Fruit fly (Drosophila melanogaster) whole organism, prepupa: ENCODE data around the gene CG13126.

Source experiments
- Blimp-1 ChIP-seq: fragments of 200-800 bp; sonication (Bioruptor generic); optimal IDR thresholded peaks from 3 replicates; lab custom pipeline; 2017; ENCODE audit warnings: missing biosample characterization, missing genetic modification characterization, mild to moderate bottlenecking, moderate library complexity, missing genetic modification reagents
- CG10631 ChIP-seq: fragments of 200-800 bp; sonication (Bioruptor generic); optimal IDR thresholded peaks from 2 replicates; lab custom pipeline; 2016; ENCODE audit warnings: missing biosample characterization, missing genetic modification characterization
- CG10669 ChIP-seq: fragments of 200-800 bp; sonication (Bioruptor generic); optimal IDR thresholded peaks from 3 replicates; lab custom pipeline; 2018; ENCODE audit warnings: missing biosample characterization, mild to moderate bottlenecking, missing genetic modification characterization, moderate library complexity
- CG11294 ChIP-seq: fragments of 200-800 bp; sonication (Bioruptor generic); IDR thresholded peaks from 2 replicates; pipeline ENCODE4 v1.3.6; 2022; ENCODE audit warnings: missing biosample characterization, missing genetic modification characterization
- CG11902 ChIP-seq: fragments of 200-800 bp; sonication (Bioruptor generic); optimal IDR thresholded peaks from 3 replicates; lab custom pipeline; 2016; ENCODE audit warnings: missing biosample characterization, missing genetic modification characterization
- CG15336 ChIP-seq: fragments of 200-800 bp; sonication (Bioruptor generic); IDR thresholded peaks from 2 replicates; pipeline ENCODE4 v1.3.6; 2022; ENCODE audit warnings: missing biosample characterization, missing genetic modification characterization
- CG1621 ChIP-seq: fragments of 200-800 bp; sonication (Bioruptor generic); optimal IDR thresholded peaks from 3 replicates; lab custom pipeline; 2018; ENCODE audit warnings: missing biosample characterization, mild to moderate bottlenecking, missing genetic modification characterization
- CG16779 ChIP-seq: fragments of 200-800 bp; sonication (Bioruptor generic); optimal IDR thresholded peaks from 3 replicates; lab custom pipeline; 2017; ENCODE audit warnings: missing biosample characterization, mild to moderate bottlenecking, missing genetic modification characterization
- CG3032 ChIP-seq: fragments of 200-800 bp; optimal IDR thresholded peaks from 2 replicates; lab custom pipeline; 2019; ENCODE audit warnings: missing biosample characterization, mild to moderate bottlenecking, missing genetic modification characterization, moderate library complexity
- CG31627 ChIP-seq: fragments of 200-800 bp; sonication (Bioruptor generic); optimal IDR thresholded peaks from 3 replicates; lab custom pipeline; 2016; ENCODE audit warnings: missing biosample characterization, missing genetic modification characterization
- CG34406 ChIP-seq: fragments of 200-800 bp; sonication (Bioruptor generic); optimal IDR thresholded peaks from 3 replicates; lab custom pipeline; 2016; ENCODE audit warnings: missing biosample characterization, missing genetic modification characterization
- CG3919 ChIP-seq: fragments of 200-800 bp; sonication (Bioruptor generic); optimal IDR thresholded peaks from 3 replicates; lab custom pipeline; 2016; ENCODE audit warnings: missing biosample characterization, missing genetic modification characterization
- CG4318 ChIP-seq: fragments of 200-800 bp; sonication (Bioruptor generic); optimal IDR thresholded peaks from 3 replicates; lab custom pipeline; 2017; ENCODE audit warnings: missing biosample characterization, mild to moderate bottlenecking, missing genetic modification characterization
- CG6163 ChIP-seq: fragments of 200-800 bp; sonication (Bioruptor generic); IDR thresholded peaks from 3 replicates; pipeline ENCODE4 v1.3.6; 2022; ENCODE audit warnings: missing biosample characterization, missing genetic modification characterization
- CG6276 ChIP-seq: fragments of 200-800 bp; sonication (Bioruptor generic); optimal IDR thresholded peaks from 2 replicates; lab custom pipeline; 2017; ENCODE audit warnings: missing biosample characterization, mild to moderate bottlenecking, missing genetic modification characterization
- CG6792 ChIP-seq: fragments of 200-800 bp; sonication (Bioruptor generic); optimal IDR thresholded peaks from 3 replicates; lab custom pipeline; 2016; ENCODE audit warnings: missing biosample characterization, missing genetic modification characterization
- CG6808 ChIP-seq: fragments of 200-800 bp; sonication (Bioruptor generic); optimal IDR thresholded peaks from 3 replicates; lab custom pipeline; 2017; ENCODE audit warnings: missing biosample characterization, missing genetic modification characterization, mild to moderate bottlenecking, moderate library complexity, missing genetic modification reagents
- CG7368 ChIP-seq: fragments of 200-800 bp; sonication (Bioruptor generic); optimal IDR thresholded peaks from 3 replicates; lab custom pipeline; 2016; ENCODE audit warnings: missing biosample characterization, missing genetic modification characterization
- CG8632 ChIP-seq: fragments of 200-800 bp; sonication (Bioruptor generic); optimal IDR thresholded peaks from 3 replicates; lab custom pipeline; 2016; ENCODE audit warnings: missing biosample characterization, missing genetic modification characterization
- CG9139 ChIP-seq: fragments of 200-800 bp; sonication (Bioruptor generic); optimal IDR thresholded peaks from 3 replicates; lab custom pipeline; 2017; ENCODE audit warnings: missing biosample characterization, mild to moderate bottlenecking, missing genetic modification characterization
- Eip75B ChIP-seq: fragments of 200-800 bp; sonication (Bioruptor generic); optimal IDR thresholded peaks from 3 replicates; lab custom pipeline; 2016; ENCODE audit warnings: missing biosample characterization, missing genetic modification characterization
- Eip78C ChIP-seq: fragments of 200-800 bp; sonication (Bioruptor generic); peaks from one replicate; lab custom pipeline; 2016; ENCODE audit warnings: missing biosample characterization, missing genetic modification characterization
- Eip93F ChIP-seq: fragments of 200-800 bp; sonication (Bioruptor generic); optimal IDR thresholded peaks from 2 replicates; lab custom pipeline; 2016; ENCODE audit warnings: missing biosample characterization, mild to moderate bottlenecking, missing genetic modification characterization
- Ets96B ChIP-seq: fragments of 200-800 bp; optimal IDR thresholded peaks from 2 replicates; lab custom pipeline; 2019; ENCODE audit warnings: missing biosample characterization, mild to moderate bottlenecking, missing genetic modification characterization, moderate library complexity
- Gug ChIP-seq: fragments of 200-800 bp; sonication (Bioruptor generic); IDR thresholded peaks from 2 replicates; pipeline ENCODE4 v1.3.6; 2022; ENCODE audit warnings: missing biosample characterization, missing genetic modification characterization
- Hr38 ChIP-seq: sonication (Bioruptor generic); optimal IDR thresholded peaks from 2 replicates; lab custom pipeline; 2016; ENCODE audit warnings: missing biosample characterization, missing genetic modification characterization
- Hr39 ChIP-seq: fragments of 200-800 bp; sonication (Bioruptor generic); optimal IDR thresholded peaks from 2 replicates; lab custom pipeline; 2016; ENCODE audit warnings: missing biosample characterization, missing genetic modification characterization
- Hr4 ChIP-seq: fragments of 200-800 bp; sonication (Bioruptor generic); optimal IDR thresholded peaks from 3 replicates; lab custom pipeline; 2016; ENCODE audit warnings: missing biosample characterization, missing genetic modification characterization
- Lpt ChIP-seq: fragments of 200-800 bp; sonication (Bioruptor generic); optimal IDR thresholded peaks from 3 replicates; lab custom pipeline; 2016; ENCODE audit warnings: missing biosample characterization, missing genetic modification characterization
- Met ChIP-seq: fragments of 200-800 bp; sonication (Bioruptor generic); optimal IDR thresholded peaks from 3 replicates; lab custom pipeline; 2016; ENCODE audit warnings: missing biosample characterization, missing genetic modification characterization
- OdsH ChIP-seq: fragments of 200-800 bp; sonication (Bioruptor generic); optimal IDR thresholded peaks from 3 replicates; lab custom pipeline; 2016; ENCODE audit warnings: missing biosample characterization, missing genetic modification characterization
- Smox ChIP-seq: fragments of 200-800 bp; sonication (Bioruptor generic); optimal IDR thresholded peaks from 3 replicates; lab custom pipeline; 2016; ENCODE audit warnings: missing biosample characterization, missing genetic modification characterization
- Sox14 ChIP-seq: fragments of 200-800 bp; sonication (Bioruptor generic); optimal IDR thresholded peaks from 3 replicates; lab custom pipeline; 2016; ENCODE audit warnings: missing biosample characterization, missing genetic modification characterization
- achi ChIP-seq: fragments of 200-800 bp; sonication (Bioruptor generic); optimal IDR thresholded peaks from 3 replicates; lab custom pipeline; 2016; ENCODE audit warnings: missing biosample characterization, missing genetic modification characterization
- acj6 ChIP-seq: fragments of 200-800 bp; sonication (Bioruptor generic); optimal IDR thresholded peaks from 3 replicates; lab custom pipeline; 2016; ENCODE audit warnings: missing biosample characterization, missing genetic modification characterization
- cyc ChIP-seq: fragments of 200-800 bp; sonication (Bioruptor generic); optimal IDR thresholded peaks from 3 replicates; lab custom pipeline; 2016; ENCODE audit warnings: missing biosample characterization, missing genetic modification characterization
- dac ChIP-seq: fragments of 200-800 bp; sonication (Bioruptor generic); optimal IDR thresholded peaks from 2 replicates; lab custom pipeline; 2017; ENCODE audit warnings: missing biosample characterization, mild to moderate bottlenecking, missing genetic modification characterization
- dsx ChIP-seq: fragments of 200-800 bp; optimal IDR thresholded peaks from 3 replicates; lab custom pipeline; 2019; ENCODE audit warnings: missing biosample characterization, mild to moderate bottlenecking, missing genetic modification characterization, moderate library complexity; ENCODE audit not compliant: poor library complexity, severe bottlenecking
- eg ChIP-seq: fragments of 200-800 bp; sonication (Bioruptor generic); IDR thresholded peaks from 3 replicates; pipeline ENCODE4 v1.3.6; 2022; ENCODE audit warnings: missing biosample characterization, missing genetic modification characterization
- esn ChIP-seq: fragments of 200-800 bp; sonication (Bioruptor generic); optimal IDR thresholded peaks from 2 replicates; lab custom pipeline; 2016; ENCODE audit warnings: missing biosample characterization, mild to moderate bottlenecking, missing genetic modification characterization, moderate library complexity
- fd85E ChIP-seq: fragments of 200-800 bp; sonication (Bioruptor generic); optimal IDR thresholded peaks from 3 replicates; lab custom pipeline; 2016; ENCODE audit warnings: missing biosample characterization, missing genetic modification characterization
- lz ChIP-seq: fragments of 200-800 bp; sonication (Bioruptor generic); optimal IDR thresholded peaks from 3 replicates; lab custom pipeline; 2016; ENCODE audit warnings: missing biosample characterization, missing genetic modification characterization
- pdm3 ChIP-seq: fragments of 200-800 bp; sonication (Bioruptor generic); optimal IDR thresholded peaks from 3 replicates; lab custom pipeline; 2016; ENCODE audit warnings: missing biosample characterization, missing genetic modification characterization
- svp ChIP-seq: fragments of 200-800 bp; sonication (Bioruptor generic); peaks from one replicate; lab custom pipeline; 2016; ENCODE audit warnings: missing biosample characterization, missing genetic modification characterization
- topi ChIP-seq: fragments of 200-800 bp; sonication (Bioruptor generic); optimal IDR thresholded peaks from 3 replicates; lab custom pipeline; 2016; ENCODE audit warnings: missing biosample characterization, missing genetic modification characterization
- vri ChIP-seq: fragments of 200-800 bp; sonication (Bioruptor generic); optimal IDR thresholded peaks from 3 replicates; lab custom pipeline; 2016; ENCODE audit warnings: missing biosample characterization, mild to moderate bottlenecking, missing genetic modification characterization

CG13126 gene

DNA sequence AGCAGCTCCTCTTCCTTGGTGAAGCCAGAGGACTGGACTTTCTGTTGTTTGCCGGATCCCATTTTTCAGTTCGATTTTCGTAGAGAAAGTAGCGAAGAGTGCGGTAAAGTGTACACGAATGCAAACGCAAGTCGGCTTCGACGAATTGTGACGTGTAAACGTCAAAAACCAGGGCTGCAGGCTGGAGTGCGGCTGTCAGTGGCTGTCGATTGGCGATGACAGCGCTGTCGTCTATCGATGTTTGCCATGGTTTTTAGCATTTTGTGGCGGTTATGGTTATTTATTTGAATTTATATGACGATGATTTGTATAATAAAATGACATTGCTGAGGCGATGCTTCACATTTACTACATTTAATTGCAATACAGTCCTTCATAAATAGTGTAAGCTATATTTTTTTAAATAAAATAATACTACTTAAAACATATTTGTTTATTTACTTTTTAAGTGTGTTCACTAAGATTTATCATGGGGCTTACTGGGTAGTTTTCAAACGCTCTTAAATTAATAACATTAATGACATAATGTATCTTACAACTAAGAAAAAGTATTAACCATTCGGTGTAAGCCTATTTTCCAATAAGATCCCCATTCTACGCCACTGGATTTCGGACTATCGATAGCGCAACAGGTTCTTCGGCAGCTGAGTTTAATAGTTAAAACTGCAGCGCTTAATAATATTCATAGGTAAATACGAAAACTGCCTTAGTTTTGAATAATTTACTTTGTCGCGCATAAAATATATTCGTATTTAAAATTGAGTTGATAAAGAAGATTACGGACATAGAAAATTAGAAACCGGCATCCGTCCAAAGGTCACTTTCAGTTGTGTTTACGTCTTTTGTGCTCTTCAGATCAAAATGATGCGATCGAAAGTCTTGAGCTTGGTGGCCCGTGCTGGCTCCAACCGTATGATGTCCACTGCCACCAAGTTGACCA is 35.7 kb downstream of the CG13126 start, which contains the start of the genes CG5885 and CG4598 (continued):
- peak; percentile 76 for TF ChIP-seq CG3919 (GFP tag; lab: Kevin White, UChicago)
- peak; percentile 21 for TF ChIP-seq CG1621 (tag; lab: Kevin White, UChicago)
- peak; percentile 79 for TF ChIP-seq OdsH
- peak; percentile 77 for TF ChIP-seq lz
- peak; percentile 79 for TF ChIP-seq CG34406
- peak; percentile 89 for TF ChIP-seq Hr4 (GFP tag; lab: Kevin White, UChicago)
- peak; percentile 50 for TF ChIP-seq Blimp-1 (GFP tag; lab: Kevin White, UChicago)
- peak; percentile 57 for TF ChIP-seq CG31627 (GFP tag; lab: Kevin White, UChicago)
- TF ChIP-seq CG11294 (GFP tag; lab: Robert Waterston, UW), result peak; percentile 29; the same call in 1 of the 2 replicates
- peak; percentile 80 for TF ChIP-seq CG16779
- peak; percentile 80 for TF ChIP-seq eg (GFP tag; lab: Robert Waterston, UW)
- peak; percentile 76 for TF ChIP-seq Smox
- peak; percentile 58 for TF ChIP-seq Ets96B (tag; lab: Kevin White, UChicago)
- TF ChIP-seq CG10669, result peak; percentile 53
- TF ChIP-seq CG8632 (GFP tag; lab: Kevin White, UChicago), result peak; percentile 62
- peak; percentile 100 for TF ChIP-seq achi
- peak; percentile 54 for TF ChIP-seq vri (GFP tag; lab: Kevin White, UChicago)
- peak; percentile 55 for TF ChIP-seq cyc
- no peak; the same call in none of the 2 replicates for TF ChIP-seq CG15336 (GFP tag; lab: Robert Waterston, UW)
- peak; percentile 50 for TF ChIP-seq CG7368 (GFP tag; lab: Kevin White, UChicago)
- peak; percentile 90 for TF ChIP-seq CG6276 (GFP tag; lab: Kevin White, UChicago)
- TF ChIP-seq dac (GFP tag; lab: Kevin White, UChicago), result peak; percentile 33
- TF ChIP-seq CG6163, result peak; percentile 76
- TF ChIP-seq acj6 (GFP tag; lab: Kevin White, UChicago), result peak; percentile 76
- peak; percentile 75 for TF ChIP-seq Hr39
- peak; percentile 73 for TF ChIP-seq CG6792 (GFP tag; lab: Kevin White, UChicago)
- peak; percentile 46 for TF ChIP-seq topi (GFP tag; lab: Kevin White, UChicago)
- TF ChIP-seq esn, result peak; percentile 82
- TF ChIP-seq Eip78C (GFP tag; lab: Kevin White, UChicago), result peak; percentile 84
- peak; percentile 79 for TF ChIP-seq CG6808
- TF ChIP-seq Hr38, result peak; percentile 7
- peak; percentile 68 for TF ChIP-seq Lpt (GFP tag; lab: Kevin White, UChicago)
- peak; percentile 35 for TF ChIP-seq dsx (GFP tag; lab: Kevin White, UChicago)
- peak; percentile 8 for TF ChIP-seq CG4318 (GFP tag; lab: Kevin White, UChicago)
- peak; percentile 15 for TF ChIP-seq CG11902
- TF ChIP-seq CG9139, result peak; percentile 85
- TF ChIP-seq svp (GFP tag; lab: Kevin White, UChicago), result peak; percentile 76
- peak; percentile 78 for TF ChIP-seq pdm3 (GFP tag; lab: Kevin White, UChicago)

- TF ChIP-seq CG4318 (GFP tag; lab: Kevin White, UChicago), result no peak
- TF ChIP-seq CG15336 (GFP tag; lab: Robert Waterston, UW), result peak; percentile 94
- peak; percentile 58 for TF ChIP-seq CG10631 (GFP tag; lab: Kevin White, UChicago)
- TF ChIP-seq CG31627 (GFP tag; lab: Kevin White, UChicago), result peak; percentile 54
- peak; percentile 73 for TF ChIP-seq Gug (GFP tag; lab: Robert Waterston, UW)
- peak; percentile 87 for TF ChIP-seq Ets96B (tag; lab: Kevin White, UChicago)
- TF ChIP-seq CG11294 (GFP tag; lab: Robert Waterston, UW), result peak; percentile 10; the same call in 1 of the 2 replicates
- peak; percentile 87 for TF ChIP-seq Met (GFP tag; lab: Kevin White, UChicago)
- peak; percentile 91 for TF ChIP-seq Eip93F (GFP tag; lab: Kevin White, UChicago)
- peak; percentile 43 for TF ChIP-seq Hr39
- peak; percentile 57 for TF ChIP-seq Smox
- TF ChIP-seq Eip75B, result peak; percentile 82
- TF ChIP-seq pdm3 (GFP tag; lab: Kevin White, UChicago), result peak; percentile 80
- TF ChIP-seq lz, result peak; percentile 66
- TF ChIP-seq Sox14 (GFP tag; lab: Kevin White, UChicago), result peak; percentile 93
- TF ChIP-seq svp (GFP tag; lab: Kevin White, UChicago), result peak; percentile 99
- TF ChIP-seq CG7368 (GFP tag; lab: Kevin White, UChicago), result peak; percentile 96
- TF ChIP-seq fd85E (GFP tag; lab: Kevin White, UChicago), result peak; percentile 96
- peak; percentile 85 for TF ChIP-seq CG3032
- TF ChIP-seq CG6808, result peak; percentile 99
- peak; percentile 54 for TF ChIP-seq acj6 (GFP tag; lab: Kevin White, UChicago)
- TF ChIP-seq dac (GFP tag; lab: Kevin White, UChicago), result peak; percentile 75
- peak; percentile 91 for TF ChIP-seq eg (GFP tag; lab: Robert Waterston, UW)
- TF ChIP-seq CG10669, result peak; percentile 98
These were observed 38.8 kb downstream of the CG13126 start, which contains the start of gene yip2 for dm6 chr2L:9915011-9915850. yip2 (plus strand) TSS chr2L:9915253.
